Worm (Caenorhabditis elegans): ENCODE results near the gene Y19D2B.1.

DNA sequence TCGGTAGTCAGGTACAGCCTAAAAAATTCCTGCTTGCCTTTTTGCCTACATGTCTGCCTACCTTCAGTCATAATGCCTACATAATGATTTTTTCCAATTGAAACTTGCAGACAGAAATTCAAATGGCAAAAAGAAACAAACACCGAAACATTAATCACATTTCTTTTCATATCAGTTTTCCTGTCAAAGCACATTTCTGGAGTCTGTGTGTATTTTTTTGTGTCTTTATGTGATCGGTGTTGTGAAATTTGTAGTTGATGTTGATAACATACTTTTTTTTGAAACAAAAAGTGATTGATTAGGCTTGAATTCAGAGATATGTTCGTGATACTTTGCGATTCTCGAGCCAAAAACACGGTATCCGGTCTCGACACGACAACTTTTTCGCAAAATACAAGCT, 26.6 kb upstream of the Y19D2B.1 start:
- TF ChIP-seq him-1 (tag; optimal IDR thresholded peaks at IDR 0.05) (no peak), dao-5 (tag; optimal IDR thresholded peaks at IDR 0.05) (no peak), W03F9.2 (tag; optimal IDR thresholded peaks at IDR 0.05) (no peak)

Measured in whole organism, L4/young adult.